Fruit fly (Drosophila melanogaster) whole organism, embryonic: ENCODE results near the gene Nopp140.

Experiments
- CG10959 ChIP-seq: fragments of 200-800 bp; sonication (Bioruptor generic); IDR thresholded peaks from 2 replicates; pipeline ENCODE4 v1.3.6; 2022; ENCODE audit warnings: missing biosample characterization, missing genetic modification characterization
- CG11247 ChIP-seq: fragments of 200-800 bp; sonication (Bioruptor generic); IDR thresholded peaks from 2 replicates; pipeline ENCODE4 v1.3.6; 2022; ENCODE audit warnings: missing biosample characterization, missing genetic modification characterization
- CG11560 ChIP-seq: fragments of 200-800 bp; sonication (Bioruptor generic); IDR thresholded peaks from 3 replicates; pipeline ENCODE4 v1.3.6; 2022; ENCODE audit warnings: missing biosample characterization, missing genetic modification characterization
- CG12219 ChIP-seq: fragments of 200-800 bp; sonication (Bioruptor generic); optimal IDR thresholded peaks from 3 replicates; lab custom pipeline; 2018; ENCODE audit warnings: missing biosample characterization, mild to moderate bottlenecking, missing genetic modification characterization
- CG13296 ChIP-seq: fragments of 200-800 bp; sonication (Bioruptor generic); optimal IDR thresholded peaks from 3 replicates; lab custom pipeline; 2018; ENCODE audit warnings: missing biosample characterization, mild to moderate bottlenecking, missing genetic modification characterization
- CG31224 ChIP-seq: fragments of 200-800 bp; sonication (Bioruptor generic); IDR thresholded peaks from 2 replicates; pipeline ENCODE4 v1.3.6; 2022; ENCODE audit warnings: missing biosample characterization, missing genetic modification characterization
- CG32772 ChIP-seq: fragments of 200-800 bp; sonication (Bioruptor generic); IDR thresholded peaks from 2 replicates; pipeline ENCODE4 v1.3.6; 2022; ENCODE audit warnings: missing biosample characterization, missing genetic modification characterization
- CG3407 ChIP-seq: fragments of 200-800 bp; sonication (Bioruptor generic); optimal IDR thresholded peaks from 2 replicates; lab custom pipeline; 2018; ENCODE audit warnings: missing biosample characterization, mild to moderate bottlenecking, missing genetic modification characterization
- CG43689 ChIP-seq: fragments of 200-800 bp; sonication (Bioruptor generic); IDR thresholded peaks from 2 replicates; pipeline ENCODE4 v1.3.6; 2022; ENCODE audit warnings: missing biosample characterization, missing genetic modification characterization
- CG4404 ChIP-seq: fragments of 200-800 bp; sonication (Bioruptor generic); IDR thresholded peaks from 2 replicates; pipeline ENCODE4 v1.3.6; 2022; ENCODE audit warnings: missing biosample characterization, missing genetic modification characterization
- CG4854 ChIP-seq: fragments of 200-800 bp; sonication (Bioruptor generic); optimal IDR thresholded peaks from 2 replicates; lab custom pipeline; 2016; ENCODE audit warnings: missing biosample characterization, missing genetic modification characterization, inconsistent platforms
- CG7357 ChIP-seq: fragments of 200-800 bp; sonication (Bioruptor generic); IDR thresholded peaks from 3 replicates; pipeline ENCODE4 v1.3.6; 2022; ENCODE audit warnings: missing biosample characterization, missing genetic modification characterization
- CG9727 ChIP-seq: fragments of 200-800 bp; sonication (Bioruptor generic); optimal IDR thresholded peaks from 3 replicates; lab custom pipeline; 2017; ENCODE audit warnings: missing biosample characterization, mild to moderate bottlenecking, missing genetic modification characterization
- CkIIα-i1 ChIP-seq: fragments of 200-800 bp; sonication (Bioruptor generic); IDR thresholded peaks from 2 replicates; pipeline ENCODE4 v1.3.6; 2022; ENCODE audit warnings: missing biosample characterization, missing genetic modification characterization
- ERR ChIP-seq: fragments of 200-800 bp; sonication (Bioruptor generic); optimal IDR thresholded peaks from 2 replicates; lab custom pipeline; 2016; ENCODE audit warnings: missing biosample characterization, missing genetic modification characterization
- HHEX ChIP-seq: fragments of 200-800 bp; sonication (Bioruptor generic); optimal IDR thresholded peaks from 3 replicates; lab custom pipeline; 2017; ENCODE audit warnings: missing biosample characterization, mild to moderate bottlenecking, missing genetic modification characterization, missing genetic modification reagents
- HLH54F ChIP-seq: fragments of 200-800 bp; sonication (Bioruptor generic); optimal IDR thresholded peaks from 3 replicates; lab custom pipeline; 2016; ENCODE audit warnings: missing biosample characterization, missing genetic modification characterization
- Max ChIP-seq: fragments of 200-800 bp; sonication (Bioruptor generic); optimal IDR thresholded peaks from 2 replicates; lab custom pipeline; 2016; ENCODE audit warnings: missing biosample characterization, mild to moderate bottlenecking, missing genetic modification characterization
- Ravus ChIP-seq: fragments of 200-800 bp; sonication (Bioruptor generic); IDR thresholded peaks from 2 replicates; pipeline ENCODE4 v1.3.6; 2022; ENCODE audit warnings: missing biosample characterization, missing genetic modification characterization
- Side ChIP-seq: fragments of 200-800 bp; sonication (Bioruptor generic); optimal IDR thresholded peaks from 2 replicates; lab custom pipeline; 2016; ENCODE audit warnings: missing biosample characterization, missing genetic modification characterization
- Stat92E ChIP-seq, 3 experiments: fragments of >200 bp in 2 of 3; fragments of 200-800 bp in 1 of 3; sonication (Bioruptor generic) in 1 of 3; optimal IDR thresholded peaks; 2 replicates each; lab custom pipeline; 2017 to 2019; ENCODE audit warnings: missing biosample characterization in 3 of 3, missing genetic modification characterization in 3 of 3, mild to moderate bottlenecking in 1 of 3, moderate library complexity in 1 of 3
- Tbp ChIP-seq: fragments of >200 bp; optimal IDR thresholded peaks from 2 replicates; lab custom pipeline; 2018; ENCODE audit warnings: missing biosample characterization, missing genetic modification characterization
- Vsx1 ChIP-seq: fragments of 200-800 bp; sonication (Bioruptor generic); optimal IDR thresholded peaks from 2 replicates; lab custom pipeline; 2017; ENCODE audit warnings: missing biosample characterization, mild to moderate bottlenecking, missing genetic modification characterization, missing genetic modification reagents
- Xrp1 ChIP-seq: fragments of 200-800 bp; sonication (Bioruptor generic); IDR thresholded peaks from 2 replicates; pipeline ENCODE4 v1.3.6; 2022; ENCODE audit warnings: missing biosample characterization, missing genetic modification characterization
- ac ChIP-seq: fragments of 200-800 bp; sonication (Bioruptor generic); optimal IDR thresholded peaks from 3 replicates; lab custom pipeline; 2017; ENCODE audit warnings: missing biosample characterization, mild to moderate bottlenecking, missing genetic modification characterization
- ash1 ChIP-seq: fragments of 200-800 bp; sonication (Bioruptor generic); optimal IDR thresholded peaks from 2 replicates; lab custom pipeline; 2018; ENCODE audit warnings: missing biosample characterization, mild to moderate bottlenecking, missing genetic modification characterization
- bcd ChIP-seq: fragments of 200-800 bp; sonication (Bioruptor generic); optimal IDR thresholded peaks from 2 replicates; lab custom pipeline; 2017; ENCODE audit warnings: missing biosample characterization, mild to moderate bottlenecking, missing genetic modification characterization
- chinmo ChIP-seq: fragments of 200-800 bp; sonication (Bioruptor generic); IDR thresholded peaks from 4 replicates; pipeline ENCODE4 v1.3.6; 2022; ENCODE audit warnings: missing biosample characterization, missing genetic modification characterization; ENCODE audit not compliant: partially characterized antibody
- disco-r ChIP-seq: fragments of 200-800 bp; sonication (Bioruptor generic); optimal IDR thresholded peaks from 2 replicates; lab custom pipeline; 2016; ENCODE audit warnings: missing biosample characterization, missing genetic modification characterization
- emc ChIP-seq: fragments of 200-800 bp; sonication (Bioruptor generic); optimal IDR thresholded peaks from 2 replicates; lab custom pipeline; 2016; ENCODE audit warnings: missing biosample characterization, missing genetic modification characterization
- en ChIP-seq: fragments of 200-800 bp; sonication (Bioruptor generic); optimal IDR thresholded peaks from 2 replicates; lab custom pipeline; 2016; ENCODE audit warnings: missing biosample characterization, missing genetic modification characterization
- gcm2 ChIP-seq: fragments of 200-800 bp; sonication (Bioruptor generic); optimal IDR thresholded peaks from 2 replicates; lab custom pipeline; 2016; ENCODE audit warnings: missing biosample characterization, missing genetic modification characterization
- insv ChIP-seq, 2 experiments: fragments of 200-800 bp; sonication (Bioruptor generic); optimal IDR thresholded peaks; 3 replicates each; lab custom pipeline; 2016 to 2018; ENCODE audit warnings: missing biosample characterization in 2 of 2, missing genetic modification characterization in 2 of 2
- lmd ChIP-seq: fragments of 200-800 bp; sonication (Bioruptor generic); IDR thresholded peaks from 2 replicates; pipeline ENCODE4 v1.3.6; 2022; ENCODE audit warnings: missing biosample characterization, missing genetic modification characterization
- luna ChIP-seq: fragments of 200-800 bp; sonication (Bioruptor generic); optimal IDR thresholded peaks from 2 replicates; lab custom pipeline; 2016; ENCODE audit warnings: missing biosample characterization, missing genetic modification characterization
- mld ChIP-seq: fragments of 200-800 bp; sonication (Bioruptor generic); IDR thresholded peaks from 3 replicates; pipeline ENCODE4 v1.3.6; 2022; ENCODE audit warnings: missing biosample characterization, missing genetic modification characterization; ENCODE audit not compliant: partially characterized antibody
- nerfin-1 ChIP-seq: fragments of 200-800 bp; sonication (Bioruptor generic); optimal IDR thresholded peaks from 3 replicates; lab custom pipeline; 2019; ENCODE audit warnings: missing biosample characterization, mild to moderate bottlenecking, missing genetic modification characterization, moderate library complexity
- nerfin-2 ChIP-seq: fragments of 200-800 bp; sonication (Bioruptor generic); IDR thresholded peaks from 2 replicates; pipeline ENCODE4 v1.3.6; 2022; ENCODE audit warnings: missing biosample characterization, missing genetic modification characterization; ENCODE audit not compliant: partially characterized antibody
- oc ChIP-seq: fragments of 200-800 bp; sonication (Bioruptor generic); optimal IDR thresholded peaks from 2 replicates; lab custom pipeline; 2018; ENCODE audit warnings: missing biosample characterization, mild to moderate bottlenecking, missing genetic modification characterization, moderate library complexity
- otp ChIP-seq: fragments of 200-800 bp; sonication (Bioruptor generic); IDR thresholded peaks from 3 replicates; pipeline ENCODE4, ENCODE4 v1.3.6; 2022; ENCODE audit warnings: missing biosample characterization, missing genetic modification characterization
- peb ChIP-seq: fragments of 200-800 bp; sonication (Bioruptor generic); IDR thresholded peaks from 2 replicates; pipeline ENCODE4 v1.3.6; 2022; ENCODE audit warnings: missing biosample characterization, missing genetic modification characterization
- phol ChIP-seq: fragments of 200-800 bp; sonication (Bioruptor generic); optimal IDR thresholded peaks from 3 replicates; lab custom pipeline; 2018; ENCODE audit warnings: missing biosample characterization, mild to moderate bottlenecking, missing genetic modification characterization, moderate library complexity
- pita ChIP-seq: fragments of 200-800 bp; sonication (Bioruptor generic); optimal IDR thresholded peaks from 2 replicates; lab custom pipeline; 2017; ENCODE audit warnings: missing biosample characterization, mild to moderate bottlenecking, missing genetic modification characterization
- pros ChIP-seq: fragments of 200-800 bp; sonication (Bioruptor generic); optimal IDR thresholded peaks from 3 replicates; lab custom pipeline; 2019; ENCODE audit warnings: missing biosample characterization, mild to moderate bottlenecking, missing genetic modification characterization, moderate library complexity
- rib ChIP-seq: fragments of 200-800 bp; sonication (Bioruptor generic); IDR thresholded peaks from 2 replicates; pipeline ENCODE4 v1.3.6; 2022; ENCODE audit warnings: missing biosample characterization, missing genetic modification characterization
- row ChIP-seq: fragments of 200-800 bp; sonication (Bioruptor generic); IDR thresholded peaks from 3 replicates; pipeline ENCODE4 v1.3.6; 2022; ENCODE audit warnings: missing biosample characterization, missing genetic modification characterization
- usp ChIP-seq: fragments of >200 bp; optimal IDR thresholded peaks from 2 replicates; lab custom pipeline; 2017; ENCODE audit warnings: missing biosample characterization, missing genetic modification characterization
- z ChIP-seq: fragments of 200-800 bp; sonication (Bioruptor generic); IDR thresholded peaks from 3 replicates; pipeline ENCODE4 v1.3.6; 2022; ENCODE audit warnings: missing biosample characterization, missing genetic modification characterization

Gene Nopp140

dm6 chr3L:21832203-21833160, at the start of gene Nopp140, which contains the start of gene CG7148 (continued):
- TF ChIP-seq CkIIα-i1 (GFP tag; lab: Robert Waterston, UW) (no peak), CG7357 (GFP tag; lab: Robert Waterston, UW) (0 out of 3 replicates have a peak, but pooled peaks have one; percentile 15), Tbp (GFP tag; lab: Kevin White, UChicago) (no peak), Vsx1 (GFP tag; lab: Kevin White, UChicago) (no peak), disco-r (GFP tag; lab: Kevin White, UChicago) (no peak), insv (GFP tag; optimal IDR thresholded peaks at IDR 0.05; lab: Kevin White, UChicago) (peak in 1 of 2 experiments; percentile 51), emc (GFP tag; lab: Kevin White, UChicago) (peak; percentile 51), pita (no peak), Xrp1 (GFP tag; lab: Robert Waterston, UW) (peak; percentile 69), CG32772 (GFP tag; lab: Robert Waterston, UW) (peak; percentile 24; the same call in 1 of the 2 replicates), CG13296 (GFP tag; lab: Kevin White, UChicago) (peak; percentile 46), HLH54F (GFP tag; lab: Kevin White, UChicago) (peak; percentile 77), chinmo (GFP tag; lab: Robert Waterston, UW) (peak; percentile 78; the same call in 1 of the 4 replicates), lmd (peak; percentile 66; the same call in 1 of the 2 replicates), bcd (GFP tag; lab: Kevin White, UChicago) (peak; percentile 61), CG3407 (GFP tag; lab: Kevin White, UChicago) (peak; percentile 2), z (no peak), Max (peak; percentile 97), luna (GFP tag; lab: Kevin White, UChicago) (peak; percentile 42), gcm2 (GFP tag; lab: Kevin White, UChicago) (no peak), Side (GFP tag; lab: Kevin White, UChicago) (peak; percentile 62), nerfin-1 (tag; lab: Kevin White, UChicago) (peak; percentile 39), usp (no peak), CG10959 (no peak), phol (tag; lab: Kevin White, UChicago) (peak; percentile 59), rib (peak; percentile 34; the same call in 1 of the 2 replicates), nerfin-2 (no peak), CG11247 (peak; percentile 77), pros (no peak), ash1 (peak; percentile 45), oc (tag; lab: Kevin White, UChicago) (no peak), ac (GFP tag; lab: Kevin White, UChicago) (no peak), CG4854 (GFP tag; lab: Kevin White, UChicago) (peak; percentile 46), CG43689 (GFP tag; lab: Robert Waterston, UW) (peak; percentile 17; the same call in 1 of the 2 replicates), ERR (GFP tag; lab: Kevin White, UChicago) (peak; percentile 34), CG31224 (GFP tag; lab: Robert Waterston, UW) (no peak), Ravus (peak; percentile 3; the same call in 1 of the 2 replicates), en (GFP tag; lab: Kevin White, UChicago) (no peak), otp (GFP tag; lab: Robert Waterston, UW) (peak; percentile 64; the same call in 2 of the 3 replicates), peb (GFP tag; lab: Robert Waterston, UW) (0 out of 2 replicates have a peak, but pooled peaks have one; percentile 25), CG9727 (GFP tag; lab: Kevin White, UChicago) (peak; percentile 49), mld (GFP tag; lab: Robert Waterston, UW) (no peak), CG4404 (GFP tag; lab: Robert Waterston, UW) (0 out of 2 replicates have a peak, but pooled peaks have one; percentile 11), row (GFP tag; lab: Robert Waterston, UW) (peak; percentile 82), HHEX (GFP tag; lab: Kevin White, UChicago) (peak; percentile 47), Stat92E (GFP tag; optimal IDR thresholded peaks at IDR 0.05; lab: Kevin White, UChicago) (no peak), CG11560 (tag; lab: Robert Waterston, UW) (no peak), CG12219 (peak; percentile 3)
